Fruit fly (Drosophila melanogaster) whole organism, adult: ENCODE measurements around the gene CG11980.

ENCODE experiments used
- CG14711 ChIP-seq: fragments of 200-800 bp; sonication (Bioruptor generic); optimal IDR thresholded peaks from 2 replicates; lab custom pipeline; 2018; ENCODE audit warnings: missing biosample characterization, mild to moderate bottlenecking, missing genetic modification characterization, moderate library complexity
- CG5204 ChIP-seq: fragments of 200-800 bp; sonication (Bioruptor generic); optimal IDR thresholded peaks from 2 replicates; lab custom pipeline; 2016; ENCODE audit warnings: missing biosample characterization, missing genetic modification characterization
- cic ChIP-seq: fragments of 200-800 bp; sonication (Bioruptor generic); optimal IDR thresholded peaks from 2 replicates; lab custom pipeline; 2017; ENCODE audit warnings: missing biosample characterization, mild to moderate bottlenecking, missing genetic modification characterization, moderate library complexity
- kay ChIP-seq: fragments of 200-800 bp; sonication (Bioruptor generic); peaks from one replicate; lab custom pipeline; 2016; ENCODE audit warnings: missing biosample characterization, missing genetic modification characterization, borderline replicate concordance

DNA sequence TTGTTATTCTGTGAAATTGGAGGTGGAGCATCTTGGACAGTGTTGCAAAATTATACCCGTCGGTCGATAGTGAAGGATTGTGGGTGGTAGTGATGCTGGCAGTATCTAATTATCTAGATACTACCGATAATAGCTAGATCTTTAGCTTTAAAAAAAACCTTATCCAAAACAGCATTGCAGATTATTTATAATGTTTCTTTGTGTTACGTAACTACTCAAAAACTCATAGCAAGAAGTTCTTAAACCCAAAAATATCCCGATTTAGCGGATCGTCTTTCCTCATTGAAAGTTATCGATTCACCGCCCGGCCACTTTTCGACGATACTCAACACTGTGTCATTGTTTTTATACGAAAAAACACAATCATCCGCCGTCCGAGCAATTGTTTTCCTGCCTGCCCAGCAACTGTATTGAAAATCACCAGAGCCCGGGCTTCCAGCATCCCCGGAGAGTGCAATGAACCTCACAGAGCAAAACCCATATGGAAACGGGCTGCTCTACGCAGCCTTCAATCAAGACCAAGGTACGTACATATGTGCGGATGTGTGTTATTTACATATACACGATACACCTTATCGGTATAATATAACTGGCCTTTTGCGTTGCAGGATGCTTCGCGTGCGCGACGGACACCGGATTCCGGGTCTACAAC is 10.8 kb upstream of the CG11980 start, which contains the start of gene CG11975:
- TF ChIP-seq CG14711 (tag; lab: Kevin White, UChicago) (peak; percentile 68), cic (GFP tag; lab: Kevin White, UChicago) (peak; percentile 49), CG5204 (GFP tag; lab: Kevin White, UChicago) (peak; percentile 90), kay (GFP tag; lab: Kevin White, UChicago) (no peak)
